Worm (Caenorhabditis elegans): ENCODE results near the gene rml-4.

The rml-4 gene

ce11 chrII:4320455-4320854 is 25.6 kb downstream of the rml-4 start, which contains the start of gene Y52E8A.2:
Gene Y52E8A.2 (plus strand): TSS chrII:4320836.
- no peak for TF ChIP-seq efl-1 (optimal IDR thresholded peaks at IDR 0.05)
- TF ChIP-seq efl-1 (GFP tag; optimal IDR thresholded peaks at IDR 0.05 in 1 of 2): peak in 1 of 2 experiments; percentile 32
- no peak for TF ChIP-seq lin-39 (tag; optimal IDR thresholded peaks at IDR 0.05)

- TF ChIP-seq ztf-11 (tag; optimal IDR thresholded peaks at IDR 0.05) (no peak), F16B12.6 (tag; optimal IDR thresholded peaks at IDR 0.05) (no peak), ceh-8 (GFP tag; optimal IDR thresholded peaks at IDR 0.05) (no peak)
Measured at ce11 chrII:4321766-4322165, 26.9 kb downstream of the rml-4 start, which contains the start of gene Y52E8A.1. Gene Y52E8A.1 (plus strand): TSS chrII:4322066.

- TF ChIP-seq hlh-4 (tag; optimal IDR thresholded peaks at IDR 0.05): no peak
- peak; percentile 29 for TF ChIP-seq C04F5.9 (tag; optimal IDR thresholded peaks at IDR 0.05)
- no peak for TF ChIP-seq nhr-19 (GFP tag; conservative IDR thresholded peaks at IDR 0.05)
- peak; percentile 16 for TF ChIP-seq nhr-90 (tag; optimal IDR thresholded peaks at IDR 0.05; ENCODE audit: poor library complexity)
- peak; percentile 30 for TF ChIP-seq blmp-1 (tag; optimal IDR thresholded peaks at IDR 0.05)
- TF ChIP-seq egl-27 (tag; optimal IDR thresholded peaks at IDR 0.05): no peak
- TF ChIP-seq zag-1 (tag; optimal IDR thresholded peaks at IDR 0.05): no peak
- no peak for TF ChIP-seq nhr-77 (tag; optimal IDR thresholded peaks at IDR 0.05)
- TF ChIP-seq mef-2 (tag; optimal IDR thresholded peaks at IDR 0.05): no peak
- TF ChIP-seq ets-5 (GFP tag; IDR thresholded peaks at IDR 0.05): no peak
- TF ChIP-seq fkh-8 (tag; optimal IDR thresholded peaks at IDR 0.05): no peak
- no peak for TF ChIP-seq lin-14 (GFP tag; optimal IDR thresholded peaks at IDR 0.05)
- TF ChIP-seq irx-1 (tag; optimal IDR thresholded peaks at IDR 0.05): peak; percentile 3
- no peak for TF ChIP-seq C34B4.2 (tag; optimal IDR thresholded peaks at IDR 0.05)
- TF ChIP-seq ama-1 (optimal IDR thresholded peaks at IDR 0.05): no peak
- peak; percentile 48 for TF ChIP-seq lsy-2 (tag; optimal IDR thresholded peaks at IDR 0.05)
- peak; percentile 23 to 52 for TF ChIP-seq efl-1 (optimal IDR thresholded peaks at IDR 0.05)
- peak; percentile 56 to 94 for TF ChIP-seq efl-1 (GFP tag; optimal IDR thresholded peaks at IDR 0.05 in 1 of 2)
- TF ChIP-seq swsn-7 (tag; optimal IDR thresholded peaks at IDR 0.05): peak; percentile 34
- TF ChIP-seq unc-86 (tag; optimal IDR thresholded peaks at IDR 0.05): peak; percentile 7
- TF ChIP-seq nhr-84 (tag; optimal IDR thresholded peaks at IDR 0.05): no peak
- peak; percentile 63 for TF ChIP-seq unc-130 (tag; optimal IDR thresholded peaks at IDR 0.05)
- TF ChIP-seq F16B12.6 (tag; optimal IDR thresholded peaks at IDR 0.05): peak; percentile 88
- TF ChIP-seq lin-35 (GFP tag; optimal IDR thresholded peaks at IDR 0.05): peak; percentile 13 to 30
- no peak for TF ChIP-seq rnt-1 (tag; optimal IDR thresholded peaks at IDR 0.05)
- no peak for TF ChIP-seq nhr-76 (tag; optimal IDR thresholded peaks at IDR 0.05)
- no peak for TF ChIP-seq ceh-82 (tag; optimal IDR thresholded peaks at IDR 0.05)
- TF ChIP-seq mep-1 (tag; optimal IDR thresholded peaks at IDR 0.05): peak; percentile 47
- peak; percentile 17 for TF ChIP-seq xbp-1 (tag; optimal IDR thresholded peaks at IDR 0.05)
- peak; percentile 16 for TF ChIP-seq dsc-1 (tag; optimal IDR thresholded peaks at IDR 0.05)
- TF ChIP-seq nhr-71 (tag; optimal IDR thresholded peaks at IDR 0.05): no peak
- TF ChIP-seq aly-2 (tag; optimal IDR thresholded peaks at IDR 0.05): no peak
- TF ChIP-seq dpl-1 (GFP tag; optimal IDR thresholded peaks at IDR 0.05): peak; percentile 24 to 60 (median 44)
- peak; percentile 1 for TF ChIP-seq tbx-2 (tag; optimal IDR thresholded peaks at IDR 0.05)
- TF ChIP-seq sox-4 (tag; optimal IDR thresholded peaks at IDR 0.05): no peak
Measured at ce11 chrII:4322871-4323270, 28.0 kb downstream of the rml-4 start, which contains the start of gene H20J04.6. Gene H20J04.6 (plus strand): TSS chrII:4323256.

- TF ChIP-seq rnt-1 (tag; optimal IDR thresholded peaks at IDR 0.05) (no peak), efl-1 (optimal IDR thresholded peaks at IDR 0.05) (no peak), efl-1 (GFP tag; optimal IDR thresholded peaks at IDR 0.05 in 1 of 2) (peak in 1 of 2 experiments; percentile 21)
Measured at ce11 chrII:4324061-4324460, 29.2 kb downstream of the rml-4 start, which contains the start of gene mog-2. Gene mog-2 (plus strand): TSS chrII:4324361.

All from whole organism, L1 larva.